Worm (Caenorhabditis elegans) whole organism, L1 larva: ENCODE measurements around the gene lro-1.

ENCODE experiments used
- aly-2 ChIP-seq: fragments of 150-350 bp; optimal IDR thresholded peaks from 2 replicates; lab custom pipeline; 2014; ENCODE audit warnings: missing biosample characterization, missing genetic modification characterization
- ama-1 ChIP-seq: fragments of 150-350 bp; optimal IDR thresholded peaks from 2 replicates; lab custom pipeline; 2014
- ces-1 ChIP-seq: fragments of 150-350 bp; optimal IDR thresholded peaks from 2 replicates; lab custom pipeline; 2014; ENCODE audit warnings: missing biosample characterization, missing genetic modification reagents, missing genetic modification characterization
- lin-13 ChIP-seq: fragments of 150-350 bp; optimal IDR thresholded peaks from 2 replicates; lab custom pipeline; 2014; ENCODE audit warnings: missing biosample characterization, missing genetic modification reagents, missing genetic modification characterization
- pag-3 ChIP-seq: sonication (generic microtip); optimal IDR thresholded peaks from 2 replicates; lab custom pipeline; 2017; ENCODE audit warnings: missing genetic modification characterization, mild to moderate bottlenecking, missing compliant biosample characterization, antibody characterized with exemption, borderline replicate concordance; ENCODE audit not compliant: insufficient read depth
- tbx-2 ChIP-seq: sonication (generic microtip); optimal IDR thresholded peaks from 2 replicates; lab custom pipeline; 2016; ENCODE audit warnings: missing genetic modification characterization, missing compliant biosample characterization

- TF ChIP-seq tbx-2 (tag; lab: Kevin White, UChicago): no peak
- peak; percentile 28 for TF ChIP-seq pag-3 (tag; lab: Kevin White, UChicago)
- TF ChIP-seq lin-13 (GFP tag; lab: Kevin White, UChicago): no peak
- TF ChIP-seq aly-2 (tag; lab: Kevin White, UChicago): no peak
- no peak for TF ChIP-seq ama-1 (lab: Kevin White, UChicago)
- no peak for TF ChIP-seq ces-1
Measured at ce11 chrX:6248778-6249658, 22.9 kb upstream of the lro-1 start.
